Worm (Caenorhabditis elegans): ENCODE measurements around the gene nspb-4.

nspb-4 gene

ce11 chrIV:6646905-6647304 lies 48.9 kb downstream of the nspb-4 start:
- TF ChIP-seq mep-1 (tag; optimal IDR thresholded peaks at IDR 0.05) (no peak), nhr-12 (tag; optimal IDR thresholded peaks at IDR 0.05) (no peak), ham-2 (GFP tag; optimal IDR thresholded peaks at IDR 0.05) (no peak), ceh-43 (GFP tag; optimal IDR thresholded peaks at IDR 0.05) (peak; percentile 70), blmp-1 (tag; optimal IDR thresholded peaks at IDR 0.05) (no peak), ces-1 (GFP tag; optimal IDR thresholded peaks at IDR 0.05) (peak; percentile 28), lsy-2 (tag; optimal IDR thresholded peaks at IDR 0.05) (peak; percentile 27)

Data from whole organism, mixed stage, embryonic.